Worm (Caenorhabditis elegans) whole organism, L2 larva: ENCODE data around the gene abf-6.

ENCODE experiments used
- C34F6.9 ChIP-seq: fragments of 150-350 bp; optimal IDR thresholded peaks from 2 replicates; lab custom pipeline; 2014; ENCODE audit warnings: missing biosample characterization, missing genetic modification characterization
- F13H6.1 ChIP-seq: sonication (generic microtip); optimal IDR thresholded peaks from 2 replicates; lab custom pipeline; 2016; ENCODE audit warnings: missing genetic modification characterization, missing compliant biosample characterization
- Y55F3AM.14 ChIP-seq: fragments of 200-800 bp; sonication (Bioruptor generic); optimal IDR thresholded peaks from 2 replicates; lab custom pipeline; 2018; ENCODE audit warnings: mild to moderate bottlenecking, missing genetic modification characterization, missing compliant biosample characterization
- alr-1 ChIP-seq: fragments of 150-350 bp; optimal IDR thresholded peaks from 2 replicates; lab custom pipeline; 2014; ENCODE audit warnings: missing biosample characterization, missing genetic modification characterization
- aly-2 ChIP-seq: fragments of 150-350 bp; optimal IDR thresholded peaks from 2 replicates; lab custom pipeline; 2014; ENCODE audit warnings: missing biosample characterization, missing genetic modification characterization
- ama-1 ChIP-seq: fragments of 150-350 bp; optimal IDR thresholded peaks from 2 replicates; lab custom pipeline; 2018; ENCODE audit warnings: inconsistent platforms
- blmp-1 ChIP-seq: sonication (generic microtip); optimal IDR thresholded peaks from 2 replicates; lab custom pipeline; 2017; ENCODE audit warnings: missing genetic modification characterization, mild to moderate bottlenecking, missing compliant biosample characterization, antibody characterized with exemption, moderate library complexity; ENCODE audit not compliant: insufficient read depth
- crh-2 ChIP-seq: sonication (generic microtip); optimal IDR thresholded peaks from 2 replicates; lab custom pipeline; 2017; ENCODE audit warnings: missing biosample characterization, missing genetic modification characterization
- dmd-4 ChIP-seq: sonication (generic microtip); optimal IDR thresholded peaks from 2 replicates; lab custom pipeline; 2017; ENCODE audit warnings: missing biosample characterization, missing genetic modification characterization
- egl-27 ChIP-seq: sonication (generic microtip); optimal IDR thresholded peaks from 3 replicates; lab custom pipeline; 2017; ENCODE audit warnings: missing biosample characterization, missing genetic modification reagents, missing genetic modification characterization
- elt-1 ChIP-seq: fragments of 150-350 bp; optimal IDR thresholded peaks from 2 replicates; lab custom pipeline; 2014; ENCODE audit warnings: missing biosample characterization, missing genetic modification characterization
- fos-1 ChIP-seq: fragments of 150-350 bp; optimal IDR thresholded peaks from 2 replicates; lab custom pipeline; 2014; ENCODE audit warnings: missing biosample characterization, missing genetic modification characterization
- gmeb-1 ChIP-seq: fragments of 150-350 bp; optimal IDR thresholded peaks from 2 replicates; lab custom pipeline; 2014; ENCODE audit warnings: missing biosample characterization, missing genetic modification characterization
- lin-39 ChIP-seq: fragments of 150-350 bp; optimal IDR thresholded peaks from 2 replicates; lab custom pipeline; 2014; ENCODE audit warnings: missing biosample characterization, missing genetic modification reagents, missing genetic modification characterization
- mab-5 ChIP-seq: fragments of 150-350 bp; optimal IDR thresholded peaks from 2 replicates; lab custom pipeline; 2014; ENCODE audit warnings: missing biosample characterization, missing genetic modification characterization
- mbf-1 ChIP-seq: sonication (generic microtip); optimal IDR thresholded peaks from 2 replicates; lab custom pipeline; 2017; ENCODE audit warnings: missing biosample characterization, missing genetic modification characterization
- nhr-11 ChIP-seq: fragments of 150-350 bp; optimal IDR thresholded peaks from 2 replicates; lab custom pipeline; 2014; ENCODE audit warnings: missing biosample characterization, missing genetic modification characterization
- nhr-12 ChIP-seq: fragments of 150-350 bp; optimal IDR thresholded peaks from 2 replicates; lab custom pipeline; 2014; ENCODE audit warnings: missing biosample characterization, missing genetic modification characterization
- nhr-129 ChIP-seq: fragments of 150-350 bp; optimal IDR thresholded peaks from 2 replicates; lab custom pipeline; 2014; ENCODE audit warnings: missing biosample characterization, missing genetic modification characterization
- nhr-23 ChIP-seq: fragments of 150-350 bp; optimal IDR thresholded peaks from 2 replicates; lab custom pipeline; 2014; ENCODE audit warnings: missing biosample characterization, missing genetic modification reagents, missing genetic modification characterization
- nhr-237 ChIP-seq: fragments of 150-350 bp; optimal IDR thresholded peaks from 2 replicates; lab custom pipeline; 2014; ENCODE audit warnings: missing biosample characterization, missing genetic modification characterization
- nhr-25 ChIP-seq: fragments of 150-350 bp; sonication (generic microtip); optimal IDR thresholded peaks from 3 replicates; lab custom pipeline; 2014; ENCODE audit warnings: missing biosample characterization, missing genetic modification characterization
- nhr-6 ChIP-seq: fragments of 150-350 bp; optimal IDR thresholded peaks from 2 replicates; lab custom pipeline; 2014; ENCODE audit warnings: missing biosample characterization, missing genetic modification characterization
- skn-1 ChIP-seq: sonication (generic microtip); optimal IDR thresholded peaks from 2 replicates; lab custom pipeline; 2017; ENCODE audit warnings: missing biosample characterization, missing genetic modification characterization
- sma-3 ChIP-seq: sonication (generic microtip); optimal IDR thresholded peaks from 2 replicates; lab custom pipeline; 2016; ENCODE audit warnings: missing genetic modification reagents, missing genetic modification characterization, missing compliant biosample characterization
- sma-9 ChIP-seq, 2 experiments: fragments of 150-350 bp in 1 of 2; sonication (generic microtip) in 1 of 2; optimal IDR thresholded peaks; 2 replicates each; lab custom pipeline; 2014 to 2016; ENCODE audit warnings: missing genetic modification characterization in 2 of 2, mild to moderate bottlenecking in 1 of 2, missing biosample characterization in 1 of 2, missing compliant biosample characterization in 1 of 2, missing genetic modification reagents in 1 of 2, moderate library complexity in 1 of 2
- snpc-4 ChIP-seq: fragments of 150-350 bp; optimal IDR thresholded peaks from 2 replicates; lab custom pipeline; 2014; ENCODE audit warnings: missing biosample characterization, missing genetic modification characterization
- unc-55 ChIP-seq: fragments of 150-350 bp; sonication (generic microtip); optimal IDR thresholded peaks from 3 replicates; lab custom pipeline; 2014; ENCODE audit warnings: missing biosample characterization, missing genetic modification reagents, missing genetic modification characterization
- unc-62 ChIP-seq: fragments of 150-350 bp; optimal IDR thresholded peaks from 2 replicates; lab custom pipeline; 2014; ENCODE audit warnings: missing biosample characterization, missing genetic modification reagents, missing genetic modification characterization
- zag-1 ChIP-seq: fragments of 150-350 bp; optimal IDR thresholded peaks from 2 replicates; lab custom pipeline; 2014; ENCODE audit warnings: missing biosample characterization, missing genetic modification characterization
- ztf-1 ChIP-seq: fragments of 200-800 bp; sonication (Bioruptor generic); conservative IDR thresholded peaks from 2 replicates; pipeline ENCODE4 v1.3.6; 2022; ENCODE audit warnings: missing genetic modification characterization, missing compliant biosample characterization
- ztf-4 ChIP-seq: fragments of 150-350 bp; optimal IDR thresholded peaks from 2 replicates; lab custom pipeline; 2014; ENCODE audit warnings: missing biosample characterization, missing genetic modification characterization

Gene abf-6

ce11 chrX:12793796-12794195 is at the start of gene abf-6:
Gene abf-6, plus strand, starts transcription at chrX:12794118.
- no peak for TF ChIP-seq fos-1 (tag; lab: Kevin White, UChicago)
- peak; percentile 5 for TF ChIP-seq nhr-129 (tag; lab: Kevin White, UChicago)
- TF ChIP-seq F13H6.1 (tag; lab: Kevin White, UChicago) = peak; percentile 15
- TF ChIP-seq lin-39 (tag; lab: Kevin White, UChicago) = no peak
- TF ChIP-seq, all 48 proteins: peak for 2

ce11 chrX:12749530-12750240 is 44.2 kb upstream of the abf-6 start, which contains the start of gene pgp-14:
Gene pgp-14, minus strand, starts transcription at chrX:12749580.
- TF ChIP-seq nhr-129 (tag; lab: Kevin White, UChicago) (peak; percentile 22), nhr-23 (tag; lab: Kevin White, UChicago) (no peak), F13H6.1 (tag; lab: Kevin White, UChicago) (peak; percentile 63)

DNA sequence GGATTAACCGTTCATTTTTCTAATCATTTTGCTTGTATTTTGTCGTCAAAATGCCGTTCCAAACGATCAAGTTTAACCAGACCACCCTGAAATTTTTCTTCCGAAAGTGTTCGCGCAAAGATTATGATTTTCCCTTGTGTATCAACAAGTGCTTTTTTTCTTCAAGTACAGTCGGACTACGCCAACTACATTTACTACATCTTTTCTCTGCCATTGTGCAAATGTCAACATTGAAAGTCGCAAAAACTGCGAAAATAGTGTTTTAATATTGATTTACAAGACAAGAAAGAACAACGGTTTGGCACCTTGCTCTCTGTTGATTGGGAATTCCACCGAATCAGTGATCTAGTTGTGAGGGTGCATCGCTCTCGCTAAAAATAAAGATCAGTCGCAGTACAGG is 43.1 kb upstream of the abf-6 start:
- peak; percentile 47 for TF ChIP-seq F13H6.1 (tag; lab: Kevin White, UChicago)
- no peak for TF ChIP-seq skn-1 (tag; lab: Kevin White, UChicago)
- TF ChIP-seq unc-62 (GFP tag; lab: Kevin White, UChicago) = no peak
- TF ChIP-seq, all 48 proteins: peak for 1

ce11 chrX:12754043-12754442 is 39.9 kb upstream of the abf-6 start:
- no peak for TF ChIP-seq C34F6.9
- TF ChIP-seq crh-2 (tag; lab: Kevin White, UChicago) = no peak
- TF ChIP-seq nhr-237 (tag; lab: Kevin White, UChicago) = no peak
- no peak for TF ChIP-seq snpc-4 (tag; lab: Kevin White, UChicago)
- no peak for TF ChIP-seq gmeb-1 (tag; lab: Kevin White, UChicago)
- TF ChIP-seq, all 48 proteins: peak for 0

DNA sequence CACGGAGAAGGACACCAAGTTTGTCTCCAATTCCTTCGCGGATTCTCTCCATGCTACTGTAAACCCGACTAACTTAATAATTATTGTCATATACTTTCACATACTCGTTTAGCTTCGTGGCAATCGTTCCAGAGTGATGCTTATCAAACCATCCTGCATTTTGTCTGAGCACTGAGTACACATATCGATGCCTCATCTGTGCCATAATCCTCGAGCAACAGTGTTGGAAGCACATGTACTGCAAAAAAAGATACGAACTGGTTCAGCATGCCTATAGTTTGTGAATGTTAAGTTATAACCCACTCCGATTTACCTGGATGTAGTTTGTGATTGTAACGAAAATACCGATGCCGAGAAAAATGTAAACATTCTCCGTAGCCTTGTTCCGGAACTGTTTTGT is 38.9 kb upstream of the abf-6 start:
- no peak for TF ChIP-seq nhr-6 (tag; lab: Kevin White, UChicago)
- TF ChIP-seq ama-1 (lab: Kevin White, UChicago) = no peak
- no peak for TF ChIP-seq ztf-1 (GFP tag; lab: Robert Waterston, UW)
- TF ChIP-seq blmp-1 = no peak
- no peak for TF ChIP-seq snpc-4 (tag; lab: Kevin White, UChicago)
- TF ChIP-seq unc-55 (GFP tag; lab: Kevin White, UChicago) = no peak
- no peak for TF ChIP-seq elt-1 (tag; lab: Kevin White, UChicago)
- TF ChIP-seq nhr-237 (tag; lab: Kevin White, UChicago) = no peak
- no peak for TF ChIP-seq aly-2 (tag; lab: Kevin White, UChicago)
- TF ChIP-seq zag-1 (tag; lab: Kevin White, UChicago) = no peak
- no peak for TF ChIP-seq crh-2 (tag; lab: Kevin White, UChicago)
- no peak for TF ChIP-seq unc-62 (GFP tag; lab: Kevin White, UChicago)
- TF ChIP-seq dmd-4 = no peak
- no peak for TF ChIP-seq nhr-25 (tag; lab: Kevin White, UChicago)
- no peak for TF ChIP-seq mab-5 (tag; lab: Kevin White, UChicago)
- TF ChIP-seq fos-1 (tag; lab: Kevin White, UChicago) = no peak
- TF ChIP-seq egl-27 (tag; lab: Kevin White, UChicago) = no peak
- TF ChIP-seq nhr-12 (tag; lab: Kevin White, UChicago) = no peak
- no peak for TF ChIP-seq nhr-11 (tag; lab: Kevin White, UChicago)
- no peak for TF ChIP-seq ztf-4 (tag; lab: Kevin White, UChicago)
- TF ChIP-seq, all 48 proteins: peak for 0

DNA sequence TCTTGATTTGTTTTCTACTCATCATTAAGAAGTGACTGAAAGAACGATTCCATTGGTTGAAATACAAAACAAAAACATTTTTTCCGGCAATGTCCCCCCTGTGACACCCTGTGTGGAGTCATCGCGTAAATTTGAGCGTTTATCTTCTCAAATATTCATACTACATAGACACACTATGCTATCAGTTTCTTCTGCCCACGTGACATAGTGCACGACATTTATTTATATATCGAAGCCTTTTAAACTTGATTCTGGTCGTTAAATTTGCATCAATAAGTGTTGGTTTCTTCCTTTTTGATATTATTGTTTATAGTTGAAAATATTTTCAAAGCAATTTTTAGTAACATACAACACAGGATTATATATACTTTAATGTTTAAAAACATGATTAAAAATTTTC is 34.9 kb upstream of the abf-6 start:
- TF ChIP-seq nhr-237 (tag; lab: Kevin White, UChicago) (no peak), unc-55 (GFP tag; lab: Kevin White, UChicago) (no peak), dmd-4 (no peak), Y55F3AM.14 (GFP tag; lab: Kevin White, UChicago) (no peak), nhr-11 (tag; lab: Kevin White, UChicago) (no peak), ztf-1 (GFP tag; lab: Robert Waterston, UW) (no peak), sma-3 (no peak), nhr-23 (tag; lab: Kevin White, UChicago) (no peak), sma-9 (GFP tag; optimal IDR thresholded peaks at IDR 0.05; lab: Kevin White, UChicago) (peak; percentile 65), sma-9 (tag; optimal IDR thresholded peaks at IDR 0.05; lab: Kevin White, UChicago) (no peak), fos-1 (tag; lab: Kevin White, UChicago) (peak; percentile 4), alr-1 (tag; lab: Kevin White, UChicago) (no peak), skn-1 (tag; lab: Kevin White, UChicago) (no peak), mbf-1 (tag; lab: Kevin White, UChicago) (no peak)
- TF ChIP-seq, all 48 proteins: peak for 2
